Fruit fly (Drosophila melanogaster): ENCODE data around the gene CG10445.
A peak's percentile ranks its signal among the peaks of the same experiment; 100 is the strongest.

Gene CG10445

DNA sequence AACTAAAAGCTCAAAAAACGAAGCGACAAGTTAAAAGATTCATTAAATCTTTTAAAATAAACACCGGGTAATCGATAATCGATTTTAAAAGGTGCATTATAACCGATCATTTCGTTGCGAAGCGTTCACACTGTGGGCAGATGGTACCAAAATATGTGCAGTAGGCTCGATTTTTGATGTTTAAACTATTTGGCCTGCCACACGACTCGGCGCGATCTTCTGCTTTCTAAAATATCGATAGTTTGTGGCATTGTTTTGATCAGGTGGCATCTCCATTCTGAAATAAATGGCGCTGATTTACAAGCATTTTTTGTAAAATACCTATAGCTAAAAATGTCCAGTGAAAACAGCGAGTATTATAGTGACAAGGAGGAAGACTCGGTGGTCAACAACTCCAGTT lies at the start of gene CG10445, which contains the start of gene lds:
CG10445 (minus strand) TSS at position 104 of the 400 bp plus-strand sequence.
lds (plus strand) TSS at position 236 of the 400 bp plus-strand sequence.
- TF ChIP-seq dmrt93B (GFP tag; optimal IDR thresholded peaks at IDR 0.05) (no peak), br (GFP tag; optimal IDR thresholded peaks at IDR 0.05) (no peak), psq (GFP tag; optimal IDR thresholded peaks at IDR 0.05) (no peak), Mio (GFP tag; optimal IDR thresholded peaks at IDR 0.05) (no peak), CG9705 (GFP tag; optimal IDR thresholded peaks at IDR 0.05) (no peak), Abd-B (GFP tag; optimal IDR thresholded peaks at IDR 0.05) (no peak), CrebA (GFP tag; optimal IDR thresholded peaks at IDR 0.05; ENCODE audit: borderline replicate concordance) (no peak), Vsx2 (GFP tag; optimal IDR thresholded peaks at IDR 0.05; ENCODE audit: partially characterized antibody) (no peak), dl (GFP tag; optimal IDR thresholded peaks at IDR 0.05; ENCODE audit: insufficient read depth in 1 of 2, partially characterized antibody in 2 of 2) (no peak), HLH106 (tag; optimal IDR thresholded peaks at IDR 0.05) (no peak), h (GFP tag; optimal IDR thresholded peaks at IDR 0.05) (no peak), fru (GFP tag; optimal IDR thresholded peaks at IDR 0.05) (no peak), brk (GFP tag; optimal IDR thresholded peaks at IDR 0.05) (no peak), Hr83 (GFP tag; optimal IDR thresholded peaks at IDR 0.05; ENCODE audit: poor library complexity, severe bottlenecking) (no peak), N (GFP tag; optimal IDR thresholded peaks at IDR 0.05) (no peak), Myc (optimal IDR thresholded peaks at IDR 0.05) (no peak), woc (GFP tag; optimal IDR thresholded peaks at IDR 0.05) (no peak)

DNA sequence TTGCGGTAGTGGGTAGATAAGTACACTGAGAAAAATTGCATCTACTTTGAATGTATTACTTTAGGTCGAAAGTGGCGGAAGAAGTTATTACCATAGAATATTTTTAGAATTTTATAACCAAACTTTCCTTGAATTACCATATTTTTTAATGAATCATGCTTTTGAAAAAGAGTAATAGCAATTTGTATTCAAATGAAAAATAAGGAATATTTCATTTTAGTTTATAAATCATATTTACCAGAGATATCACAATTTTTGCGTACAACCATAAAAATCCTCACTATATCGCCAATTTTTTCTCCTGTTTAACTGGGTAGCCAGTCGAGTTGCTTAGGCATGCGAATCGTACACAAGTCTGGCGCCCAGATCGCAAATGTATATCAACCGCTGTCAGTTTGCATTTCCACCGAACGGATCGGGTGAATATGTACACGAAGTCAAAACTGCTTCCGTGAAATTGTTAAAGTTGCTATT lies 49.6 kb upstream of the CG10445 start:
- TF ChIP-seq h (GFP tag; optimal IDR thresholded peaks at IDR 0.05) (peak; percentile 58), Jra (GFP tag; optimal IDR thresholded peaks at IDR 0.05) (no peak), OdsH (GFP tag; optimal IDR thresholded peaks at IDR 0.05) (peak; percentile 44), HLH106 (tag; optimal IDR thresholded peaks at IDR 0.05) (peak; percentile 68), woc (GFP tag; optimal IDR thresholded peaks at IDR 0.05) (peak; percentile 3), sage (GFP tag; optimal IDR thresholded peaks at IDR 0.05) (no peak), rgr (GFP tag; optimal IDR thresholded peaks at IDR 0.05) (peak; percentile 50), fru (GFP tag; optimal IDR thresholded peaks at IDR 0.05) (peak; percentile 62), psq (GFP tag; optimal IDR thresholded peaks at IDR 0.05) (peak; percentile 31), br (GFP tag; optimal IDR thresholded peaks at IDR 0.05) (peak; percentile 42), Dfd (GFP tag; optimal IDR thresholded peaks at IDR 0.05) (no peak), Hnf4 (GFP tag; optimal IDR thresholded peaks at IDR 0.05) (peak; percentile 33), usp (GFP tag; optimal IDR thresholded peaks at IDR 0.05) (no peak), CG9705 (GFP tag; optimal IDR thresholded peaks at IDR 0.05) (no peak), dmrt93B (GFP tag; optimal IDR thresholded peaks at IDR 0.05) (peak; percentile 32), ey (GFP tag; optimal IDR thresholded peaks at IDR 0.05) (peak; percentile 49), foxo (GFP tag; optimal IDR thresholded peaks at IDR 0.05) (peak in 1 of 2 experiments; percentile 62), Sp1 (GFP tag; optimal IDR thresholded peaks at IDR 0.05) (peak; percentile 58)

- TF ChIP-seq Dfd (GFP tag; optimal IDR thresholded peaks at IDR 0.05) (no peak), Rel (GFP tag; optimal IDR thresholded peaks at IDR 0.05) (no peak), Rel (tag; optimal IDR thresholded peaks at IDR 0.05) (peak; percentile 1), dl (GFP tag; optimal IDR thresholded peaks at IDR 0.05; ENCODE audit: insufficient read depth in 1 of 2, partially characterized antibody in 2 of 2) (peak in 1 of 2 experiments; percentile 25), Vsx2 (GFP tag; optimal IDR thresholded peaks at IDR 0.05; ENCODE audit: partially characterized antibody) (peak; percentile 0), CG9705 (GFP tag; optimal IDR thresholded peaks at IDR 0.05) (no peak)
Measured at dm6 chr3R:7968958-7969701, 49.0 kb upstream of the CG10445 start.

DNA sequence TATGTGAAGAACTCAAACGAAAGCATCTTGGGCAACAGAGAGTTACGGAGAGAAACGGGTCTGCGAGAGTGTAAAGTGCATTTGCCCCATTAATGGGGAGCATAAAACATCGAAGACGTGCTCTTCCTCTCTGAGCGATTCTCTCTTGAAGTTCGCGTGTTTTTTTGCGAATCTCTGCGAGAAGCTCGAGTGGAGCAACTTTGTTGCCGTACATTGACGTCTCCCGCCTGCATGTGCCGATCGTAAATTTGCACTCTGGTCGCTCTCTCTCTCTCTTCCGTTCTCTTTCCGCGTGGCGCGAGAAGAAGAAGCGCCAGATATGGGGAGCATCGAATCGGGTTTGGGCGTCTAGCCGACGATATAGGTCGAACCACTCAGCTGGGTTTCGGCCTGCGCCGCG lies 47.7 kb upstream of the CG10445 start:
- TF ChIP-seq dmrt93B (GFP tag; optimal IDR thresholded peaks at IDR 0.05) (no peak), tai (GFP tag; optimal IDR thresholded peaks at IDR 0.05) (no peak), br (GFP tag; optimal IDR thresholded peaks at IDR 0.05) (no peak), psq (GFP tag; optimal IDR thresholded peaks at IDR 0.05) (no peak), N (GFP tag; optimal IDR thresholded peaks at IDR 0.05) (no peak), Vsx2 (GFP tag; optimal IDR thresholded peaks at IDR 0.05; ENCODE audit: partially characterized antibody) (peak; percentile 52), lola (GFP tag; optimal IDR thresholded peaks at IDR 0.05) (no peak), Hr83 (GFP tag; optimal IDR thresholded peaks at IDR 0.05; ENCODE audit: poor library complexity, severe bottlenecking) (peak; percentile 16), dsf (GFP tag; optimal IDR thresholded peaks at IDR 0.05; ENCODE audit: borderline replicate concordance) (no peak), Jra (GFP tag; optimal IDR thresholded peaks at IDR 0.05) (no peak), ey (GFP tag; optimal IDR thresholded peaks at IDR 0.05) (no peak), dl (GFP tag; optimal IDR thresholded peaks at IDR 0.05; ENCODE audit: insufficient read depth in 1 of 2, partially characterized antibody in 2 of 2) (peak; percentile 87 to 93), Myc (optimal IDR thresholded peaks at IDR 0.05) (no peak), Hr78 (GFP tag; optimal IDR thresholded peaks at IDR 0.05) (no peak), Dfd (GFP tag; optimal IDR thresholded peaks at IDR 0.05) (no peak), fru (GFP tag; optimal IDR thresholded peaks at IDR 0.05) (no peak), woc (GFP tag; optimal IDR thresholded peaks at IDR 0.05) (peak; percentile 34), rgr (GFP tag; optimal IDR thresholded peaks at IDR 0.05) (no peak), CrebA (GFP tag; optimal IDR thresholded peaks at IDR 0.05; ENCODE audit: borderline replicate concordance) (peak; percentile 87), sv (GFP tag; optimal IDR thresholded peaks at IDR 0.05) (no peak), pan (optimal IDR thresholded peaks at IDR 0.05) (no peak), Rel (GFP tag; optimal IDR thresholded peaks at IDR 0.05) (peak; percentile 82), Rel (tag; optimal IDR thresholded peaks at IDR 0.05) (no peak), GATAd (GFP tag; optimal IDR thresholded peaks at IDR 0.05) (no peak), OdsH (GFP tag; optimal IDR thresholded peaks at IDR 0.05) (no peak), h (GFP tag; optimal IDR thresholded peaks at IDR 0.05) (peak; percentile 5), foxo (GFP tag; optimal IDR thresholded peaks at IDR 0.05) (peak in 1 of 2 experiments; percentile 27), sage (GFP tag; optimal IDR thresholded peaks at IDR 0.05) (no peak), jim (GFP tag; optimal IDR thresholded peaks at IDR 0.05) (no peak), brk (GFP tag; optimal IDR thresholded peaks at IDR 0.05) (no peak), CG32264 (GFP tag; optimal IDR thresholded peaks at IDR 0.05) (no peak)
